Worm (Caenorhabditis elegans): ENCODE data around the gene F42C5.5.

Gene F42C5.5

ce11 chrIV:7328918-7329317, 34.9 kb upstream of the F42C5.5 start, which contains the start of gene sqst-2:
Gene sqst-2, minus strand, starts transcription at chrIV:7328975.
- TF ChIP-seq B0261.1 (tag; optimal IDR thresholded peaks at IDR 0.05) (no peak), nhr-80 (tag; optimal IDR thresholded peaks at IDR 0.05) (peak; percentile 66)

ce11 chrIV:7326613-7327149, 32.7 kb upstream of the F42C5.5 start, which contains the start of gene ifo-1:
Gene ifo-1, minus strand, starts transcription at chrIV:7326663.
- TF ChIP-seq dox-1 (GFP tag; IDR thresholded peaks at IDR 0.05): peak; percentile 63; the same call in 1 of the 2 replicates
- TF ChIP-seq ets-4 (GFP tag; optimal IDR thresholded peaks at IDR 0.05): peak; percentile 3
- no peak for TF ChIP-seq ztf-3 (GFP tag; optimal IDR thresholded peaks at IDR 0.05)
- peak; percentile 99 for TF ChIP-seq nhr-80 (tag; optimal IDR thresholded peaks at IDR 0.05)

- peak; percentile 6; the same call in 1 of the 2 replicates for TF ChIP-seq dox-1 (GFP tag; IDR thresholded peaks at IDR 0.05)
- peak; percentile 76 for TF ChIP-seq nhr-80 (tag; optimal IDR thresholded peaks at IDR 0.05)
- peak in 1 of 2 experiments; percentile 37 for TF ChIP-seq let-607 (tag; optimal IDR thresholded peaks at IDR 0.05)
- TF ChIP-seq nhr-90 (tag; optimal IDR thresholded peaks at IDR 0.05): no peak
Measured at ce11 chrIV:7325698-7326097, 31.7 kb upstream of the F42C5.5 start.

- TF ChIP-seq egl-18 (GFP tag; IDR thresholded peaks at IDR 0.05) (no peak), somi-1 (GFP tag; optimal IDR thresholded peaks at IDR 0.05) (no peak), nfya-2 (GFP tag; IDR thresholded peaks at IDR 0.05) (no peak), unc-130 (GFP tag; optimal IDR thresholded peaks at IDR 0.05) (no peak), T26A5.8 (tag; optimal IDR thresholded peaks at IDR 0.05) (no peak), sdz-38 (tag; optimal IDR thresholded peaks at IDR 0.05) (no peak), die-1 (tag; optimal IDR thresholded peaks at IDR 0.05) (no peak), bed-1 (GFP tag; IDR thresholded peaks at IDR 0.05) (no peak), K12H6.12 (tag; optimal IDR thresholded peaks at IDR 0.05) (no peak), Y53G8AR.9 (GFP tag; conservative IDR thresholded peaks at IDR 0.05) (no peak), let-607 (tag; optimal IDR thresholded peaks at IDR 0.05) (no peak), ekl-4 (GFP tag; IDR thresholded peaks at IDR 0.05) (no peak), snpc-4 (GFP tag; optimal IDR thresholded peaks at IDR 0.05) (no peak), snpc-4 (tag; optimal IDR thresholded peaks at IDR 0.05) (no peak), lsl-1 (GFP tag; optimal IDR thresholded peaks at IDR 0.05) (no peak), Y95B8A.8 (GFP tag; IDR thresholded peaks at IDR 0.05) (no peak), ceh-91 (GFP tag; IDR thresholded peaks at IDR 0.05) (no peak)
Measured at ce11 chrIV:7324913-7325312, 30.9 kb upstream of the F42C5.5 start.

- TF ChIP-seq zim-3 (tag; optimal IDR thresholded peaks at IDR 0.05) (no peak), madf-8 (GFP tag; conservative IDR thresholded peaks at IDR 0.05) (no peak), F39B2.1 (GFP tag; IDR thresholded peaks at IDR 0.05) (no peak), ztf-22 (GFP tag; optimal IDR thresholded peaks at IDR 0.05) (no peak)
Measured at ce11 chrIV:7323904-7324303, 29.9 kb upstream of the F42C5.5 start.

ce11 chrIV:7320688-7321087, 26.7 kb upstream of the F42C5.5 start:
- TF ChIP-seq athp-1 (tag; optimal IDR thresholded peaks at IDR 0.05): no peak
- no peak for TF ChIP-seq F57C9.4 (tag; optimal IDR thresholded peaks at IDR 0.05)
- TF ChIP-seq nhr-179 (tag; optimal IDR thresholded peaks at IDR 0.05): no peak
- no peak for TF ChIP-seq chd-7 (tag; optimal IDR thresholded peaks at IDR 0.05)
- TF ChIP-seq tbx-9 (tag; optimal IDR thresholded peaks at IDR 0.05; ENCODE audit: borderline replicate concordance): no peak
- TF ChIP-seq sdz-38 (tag; optimal IDR thresholded peaks at IDR 0.05): no peak
- TF ChIP-seq madf-8 (GFP tag; conservative IDR thresholded peaks at IDR 0.05): no peak
- TF ChIP-seq T07F8.4 (tag; optimal IDR thresholded peaks at IDR 0.05): no peak
- no peak for TF ChIP-seq hrde-1 (tag; optimal IDR thresholded peaks at IDR 0.05; ENCODE audit: borderline replicate concordance)
- no peak for TF ChIP-seq mxl-1 (tag; optimal IDR thresholded peaks at IDR 0.05)
- TF ChIP-seq rcor-1 (GFP tag; IDR thresholded peaks at IDR 0.05): no peak
- no peak for TF ChIP-seq attf-3 (GFP tag; conservative IDR thresholded peaks at IDR 0.05)
- TF ChIP-seq K11D2.4 (GFP tag; IDR thresholded peaks at IDR 0.05): no peak
- TF ChIP-seq egl-44 (GFP tag; IDR thresholded peaks at IDR 0.05): no peak
- no peak for TF ChIP-seq mes-4 (tag; optimal IDR thresholded peaks at IDR 0.05)
- no peak for TF ChIP-seq B0019.2 (GFP tag; conservative IDR thresholded peaks at IDR 0.05)

Measured in whole organism, young adult.